Worm (Caenorhabditis elegans): ENCODE measurements around the gene mec-15.

mec-15 gene

DNA sequence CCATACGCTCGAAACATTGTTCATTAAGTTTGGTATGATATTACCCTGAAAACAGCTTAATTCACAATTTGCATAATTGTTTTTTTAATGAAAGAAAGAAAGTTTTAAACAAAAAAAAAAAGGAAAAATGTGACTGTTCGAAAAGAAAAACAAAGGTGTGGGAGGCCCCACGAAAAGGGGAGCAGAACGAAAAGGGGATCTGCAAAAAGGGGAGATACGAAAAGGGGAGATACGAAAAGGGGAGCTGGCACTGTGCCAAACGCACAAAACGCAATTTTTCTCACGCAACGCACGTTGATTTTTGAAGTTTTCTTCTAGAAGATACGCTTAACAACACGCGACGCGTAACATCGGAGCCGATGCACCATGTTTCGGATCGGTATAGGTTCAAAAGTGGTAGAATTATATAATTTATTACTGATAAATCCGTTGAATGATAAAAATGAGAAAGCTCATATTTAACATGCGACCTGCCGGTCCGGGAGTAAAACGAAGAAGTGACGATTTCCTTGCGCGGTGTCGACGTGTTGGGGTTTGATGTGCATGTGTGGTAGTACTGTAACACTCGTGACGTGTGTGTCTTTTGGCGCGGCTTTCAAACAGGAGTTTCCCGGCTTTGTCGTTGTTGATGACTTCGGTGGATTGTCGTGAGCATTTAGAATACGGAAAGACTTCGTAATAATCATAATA, 8.2 kb upstream of the mec-15 start, which contains the start of gene nrde-2:
Gene nrde-2 (minus strand): TSS at position 45 of the 690 bp plus-strand sequence.
- TF ChIP-seq ZK337.2 (GFP tag; IDR thresholded peaks at IDR 0.05): 0 out of 2 replicates have a peak, but pooled peaks have one; percentile 9
- peak; percentile 66; the same call in 1 of the 2 replicates for TF ChIP-seq D1046.2 (GFP tag; IDR thresholded peaks at IDR 0.05)
- TF ChIP-seq egl-43 (GFP tag; IDR thresholded peaks at IDR 0.05): peak; percentile 37; the same call in 1 of the 2 replicates
- TF ChIP-seq hmg-1.1 (GFP tag; IDR thresholded peaks at IDR 0.05): 0 out of 2 replicates have a peak, but pooled peaks have one; percentile 33
- TF ChIP-seq madf-9 (GFP tag; conservative IDR thresholded peaks at IDR 0.05): 0 out of 2 replicates have a peak, but pooled peaks have one; percentile 43
- TF ChIP-seq nhr-42 (GFP tag; IDR thresholded peaks at IDR 0.05): peak; percentile 12; the same call in 1 of the 2 replicates
- TF ChIP-seq dmd-6 (GFP tag; IDR thresholded peaks at IDR 0.05): 0 out of 2 replicates have a peak, but pooled peaks have one; percentile 26
- TF ChIP-seq mes-2 (tag; optimal IDR thresholded peaks at IDR 0.05; ENCODE audit: poor library complexity, severe bottlenecking): peak; percentile 72

DNA sequence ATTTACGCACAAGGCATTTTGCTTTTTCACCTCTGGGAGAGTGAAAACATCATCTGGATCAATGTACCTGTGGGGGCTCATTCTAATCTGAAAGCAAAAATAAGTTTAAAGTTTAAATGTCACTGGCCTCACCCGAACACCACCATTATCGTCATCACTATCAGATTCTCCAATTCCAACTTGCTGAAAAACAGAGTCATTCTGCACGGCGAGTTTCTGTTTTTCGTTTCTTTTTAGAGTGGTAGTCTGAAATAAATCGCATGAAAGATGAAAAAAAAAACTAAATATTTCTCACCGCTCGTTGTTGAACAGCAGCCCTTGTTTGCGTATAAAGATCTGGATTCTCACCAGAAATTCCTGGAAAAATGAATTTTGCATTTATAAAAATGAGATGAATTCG, 7.7 kb upstream of the mec-15 start:
- TF ChIP-seq dmd-9 (GFP tag; IDR thresholded peaks at IDR 0.05) (no peak), lsy-2 (tag; optimal IDR thresholded peaks at IDR 0.05) (no peak), arid-1 (GFP tag; conservative IDR thresholded peaks at IDR 0.05) (no peak), lin-38 (GFP tag; IDR thresholded peaks at IDR 0.05) (0 out of 2 replicates have a peak, but pooled peaks have one; percentile 4), ztf-11 (tag; optimal IDR thresholded peaks at IDR 0.05) (no peak), zfp-2 (tag; optimal IDR thresholded peaks at IDR 0.05) (no peak), snpc-1.2 (GFP tag; IDR thresholded peaks at IDR 0.05) (no peak), lin-1 (GFP tag; IDR thresholded peaks at IDR 0.05) (no peak), egl-27 (tag; optimal IDR thresholded peaks at IDR 0.05) (no peak), nhr-77 (tag; optimal IDR thresholded peaks at IDR 0.05) (no peak), mes-2 (tag; optimal IDR thresholded peaks at IDR 0.05; ENCODE audit: poor library complexity, severe bottlenecking) (no peak), nhr-28 (tag; optimal IDR thresholded peaks at IDR 0.05) (no peak), pha-4 (GFP tag; IDR thresholded peaks at IDR 0.05) (no peak), pha-4 (tag; optimal IDR thresholded peaks at IDR 0.05) (no peak), madf-5 (GFP tag; IDR thresholded peaks at IDR 0.05) (0 out of 4 replicates have a peak, but pooled peaks of 1 of the 2 experiments have one; percentile 47), spr-1 (tag; optimal IDR thresholded peaks at IDR 0.05) (no peak), unc-130 (GFP tag; optimal IDR thresholded peaks at IDR 0.05) (no peak), lir-3 (tag; optimal IDR thresholded peaks at IDR 0.05) (no peak), F49E8.2 (tag; optimal IDR thresholded peaks at IDR 0.05; ENCODE audit: borderline replicate concordance) (no peak), lin-39 (tag; optimal IDR thresholded peaks at IDR 0.05) (no peak), set-16 (GFP tag; IDR thresholded peaks at IDR 0.05) (no peak), mep-1 (tag; optimal IDR thresholded peaks at IDR 0.05) (no peak), daf-19 (GFP tag; conservative IDR thresholded peaks at IDR 0.05) (0 out of 2 replicates have a peak, but pooled peaks have one; percentile 65)

DNA sequence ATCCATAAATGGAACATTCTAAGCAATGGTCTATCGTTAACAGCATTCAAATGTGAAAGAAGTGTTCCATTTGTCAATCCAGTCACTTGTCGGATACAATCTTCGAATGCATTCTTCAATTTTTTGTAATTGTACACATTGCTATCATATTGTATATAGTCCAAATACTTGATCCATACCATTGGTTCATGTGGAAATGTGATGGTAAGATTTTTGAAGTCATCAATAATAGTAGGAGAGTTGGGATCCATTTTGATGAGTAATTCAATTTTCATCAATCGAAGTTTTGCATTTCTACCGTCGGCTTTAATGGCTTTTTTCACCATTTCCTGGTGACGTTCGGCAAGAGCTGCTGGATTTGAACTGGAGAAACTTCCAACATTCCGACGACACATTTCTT, 6.1 kb upstream of the mec-15 start:
- TF ChIP-seq T20F7.1 (GFP tag; optimal IDR thresholded peaks at IDR 0.05) (no peak), unc-62 (GFP tag; optimal IDR thresholded peaks at IDR 0.05 in 1 of 2) (peak in 1 of 2 experiments; percentile 92), unc-62 (tag; optimal IDR thresholded peaks at IDR 0.05) (no peak), set-16 (GFP tag; IDR thresholded peaks at IDR 0.05) (no peak)

DNA sequence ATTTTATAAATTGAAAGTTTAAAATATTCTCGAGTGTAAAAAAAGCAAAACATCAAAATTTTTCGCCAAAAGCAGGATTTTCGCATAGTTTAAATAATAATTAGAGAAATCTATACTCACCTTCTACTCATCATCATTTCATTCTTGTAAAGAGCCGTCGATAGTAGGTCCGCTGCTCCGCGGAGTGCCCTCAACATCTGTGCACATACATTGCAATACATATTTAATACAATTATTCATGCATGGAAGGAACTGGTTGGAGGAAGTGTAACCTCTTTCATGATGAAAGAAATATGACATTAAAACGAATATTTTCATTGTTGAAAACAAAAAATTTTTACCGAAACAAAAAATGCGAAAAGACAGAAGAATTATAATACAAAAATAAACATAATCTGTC, 2.8 kb upstream of the mec-15 start, which contains the start of gene mrps-14:
Gene mrps-14 (minus strand): TSS at position 197 of the 400 bp plus-strand sequence.
- no peak for TF ChIP-seq nhr-77 (tag; optimal IDR thresholded peaks at IDR 0.05)
- 0 out of 2 replicates have a peak, but pooled peaks have one; percentile 31 for TF ChIP-seq vab-7 (GFP tag; IDR thresholded peaks at IDR 0.05)
- 0 out of 2 replicates have a peak, but pooled peaks have one; percentile 14 for TF ChIP-seq arid-1 (GFP tag; conservative IDR thresholded peaks at IDR 0.05)
- TF ChIP-seq lin-38 (GFP tag; IDR thresholded peaks at IDR 0.05): peak; percentile 37
- peak; percentile 44 for TF ChIP-seq ama-1 (optimal IDR thresholded peaks at IDR 0.05)

Measured in whole organism, L4 larva.